Fruit fly (Drosophila melanogaster): ENCODE data around the gene Nsf2.

- TF ChIP-seq CG8478 (optimal IDR thresholded peaks at IDR 0.05) (no peak), CTCF (optimal IDR thresholded peaks at IDR 0.05) (peak; percentile 63 to 78)
Observed at dm6 chr3R:13833515-13833914, 4.3 kb downstream of the Nsf2 start.
